Fruit fly (Drosophila melanogaster): ENCODE data around the gene Top1.
A peak's percentile ranks its signal among the peaks of the same experiment; 100 is the strongest.

Gene Top1

DNA sequence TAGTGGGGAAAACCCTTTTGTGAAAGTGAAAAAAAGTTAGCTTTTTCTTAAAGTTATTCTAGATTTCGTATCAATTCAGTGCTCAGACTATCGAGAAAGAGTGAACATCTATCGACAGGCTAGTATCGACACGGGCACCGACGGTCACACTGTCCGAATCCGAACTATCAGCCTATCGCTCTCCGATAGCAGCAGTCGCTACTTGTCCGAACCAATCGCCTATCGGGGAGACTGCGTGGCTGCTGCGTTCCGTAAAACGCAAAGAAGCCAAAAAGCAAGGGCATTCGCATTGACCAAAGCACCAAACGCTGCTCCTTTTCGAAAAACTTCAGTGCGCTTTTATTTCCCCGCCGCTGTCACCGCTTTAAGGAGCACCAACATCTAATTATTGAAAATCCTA, at the start of gene Top1:
Gene Top1, plus strand, starts transcription at position 190 of the 400 bp plus-strand sequence.
- no peak for TF ChIP-seq Sox14 (GFP tag; optimal IDR thresholded peaks at IDR 0.05)
- no peak for TF ChIP-seq topi (GFP tag; optimal IDR thresholded peaks at IDR 0.05)
- TF ChIP-seq Ets96B (tag; optimal IDR thresholded peaks at IDR 0.05): no peak
- no peak for TF ChIP-seq vri (GFP tag; optimal IDR thresholded peaks at IDR 0.05)
- TF ChIP-seq Eip75B (GFP tag; optimal IDR thresholded peaks at IDR 0.05): no peak
- no peak for TF ChIP-seq Eip93F (GFP tag; optimal IDR thresholded peaks at IDR 0.05)
- no peak for TF ChIP-seq CG16779 (tag; optimal IDR thresholded peaks at IDR 0.05)
- TF ChIP-seq CG8632 (GFP tag; optimal IDR thresholded peaks at IDR 0.05): no peak
- TF ChIP-seq CG6163 (GFP tag; IDR thresholded peaks at IDR 0.05): peak; percentile 36; the same call in 1 of the 3 replicates
- TF ChIP-seq CG3919 (GFP tag; optimal IDR thresholded peaks at IDR 0.05): peak; percentile 1
- peak; percentile 61 for TF ChIP-seq Eip78C (GFP tag)
- 0 out of 2 replicates have a peak, but pooled peaks have one; percentile 10 for TF ChIP-seq CG11294 (GFP tag; IDR thresholded peaks at IDR 0.05)
- TF ChIP-seq fd85E (GFP tag; optimal IDR thresholded peaks at IDR 0.05): no peak
- no peak for TF ChIP-seq esn (GFP tag; optimal IDR thresholded peaks at IDR 0.05)
- no peak for TF ChIP-seq Gug (GFP tag; IDR thresholded peaks at IDR 0.05)
- TF ChIP-seq fd59A (GFP tag; optimal IDR thresholded peaks at IDR 0.05): no peak
- TF ChIP-seq CG11762 (GFP tag; optimal IDR thresholded peaks at IDR 0.05; ENCODE audit: insufficient read depth): no peak
- no peak for TF ChIP-seq dac (GFP tag; optimal IDR thresholded peaks at IDR 0.05)
- no peak for TF ChIP-seq Sox15 (GFP tag; optimal IDR thresholded peaks at IDR 0.05)
- TF ChIP-seq acj6 (GFP tag; optimal IDR thresholded peaks at IDR 0.05): no peak
- TF ChIP-seq eg (GFP tag; IDR thresholded peaks at IDR 0.05): peak; percentile 48
- no peak for TF ChIP-seq CG10669 (GFP tag; optimal IDR thresholded peaks at IDR 0.05)
- TF ChIP-seq CG4318 (GFP tag; optimal IDR thresholded peaks at IDR 0.05): no peak
- TF ChIP-seq Lpt (GFP tag; optimal IDR thresholded peaks at IDR 0.05): no peak
- no peak for TF ChIP-seq spab (GFP tag; optimal IDR thresholded peaks at IDR 0.05)
- no peak for TF ChIP-seq pdm3 (GFP tag; optimal IDR thresholded peaks at IDR 0.05)
- TF ChIP-seq CG32006 (GFP tag; optimal IDR thresholded peaks at IDR 0.05): no peak
- TF ChIP-seq CG34406 (GFP tag; optimal IDR thresholded peaks at IDR 0.05): no peak
- no peak for TF ChIP-seq Sox102F (GFP tag; optimal IDR thresholded peaks at IDR 0.05)
- TF ChIP-seq CG10631 (GFP tag; optimal IDR thresholded peaks at IDR 0.05): no peak
- no peak for TF ChIP-seq dsx (GFP tag; optimal IDR thresholded peaks at IDR 0.05; ENCODE audit: poor library complexity, severe bottlenecking)
- TF ChIP-seq CG1621 (tag; optimal IDR thresholded peaks at IDR 0.05): peak; percentile 23
- TF ChIP-seq salr (GFP tag; optimal IDR thresholded peaks at IDR 0.05): no peak
- TF ChIP-seq CG3032 (tag; optimal IDR thresholded peaks at IDR 0.05): peak; percentile 22
- TF ChIP-seq CG8119 (GFP tag; IDR thresholded peaks at IDR 0.05): no peak
- TF ChIP-seq Met (GFP tag; optimal IDR thresholded peaks at IDR 0.05): no peak
- TF ChIP-seq CG11902 (GFP tag; optimal IDR thresholded peaks at IDR 0.05): no peak
- no peak for TF ChIP-seq Hr4 (GFP tag; optimal IDR thresholded peaks at IDR 0.05)
- TF ChIP-seq CG15336 (GFP tag; IDR thresholded peaks at IDR 0.05): no peak
- TF ChIP-seq CG8319 (GFP tag; optimal IDR thresholded peaks at IDR 0.05): no peak
- no peak for TF ChIP-seq Hr39 (GFP tag; optimal IDR thresholded peaks at IDR 0.05)
- TF ChIP-seq CG9139 (GFP tag; optimal IDR thresholded peaks at IDR 0.05): no peak
- TF ChIP-seq svp (GFP tag): no peak
- TF ChIP-seq fkh (GFP tag; optimal IDR thresholded peaks at IDR 0.05): no peak
- no peak for TF ChIP-seq lz (GFP tag; optimal IDR thresholded peaks at IDR 0.05)
- no peak for TF ChIP-seq achi (GFP tag; optimal IDR thresholded peaks at IDR 0.05)
- TF ChIP-seq CG6276 (GFP tag; optimal IDR thresholded peaks at IDR 0.05): peak; percentile 13
- TF ChIP-seq CG31627 (GFP tag; optimal IDR thresholded peaks at IDR 0.05): no peak
- no peak for TF ChIP-seq Ets21C (GFP tag; optimal IDR thresholded peaks at IDR 0.05)
- no peak for TF ChIP-seq Smox (GFP tag; optimal IDR thresholded peaks at IDR 0.05)
- TF ChIP-seq Hr38 (GFP tag; optimal IDR thresholded peaks at IDR 0.05): no peak
- TF ChIP-seq net (GFP tag; optimal IDR thresholded peaks at IDR 0.05): no peak
- no peak for TF ChIP-seq CG7368 (GFP tag; optimal IDR thresholded peaks at IDR 0.05)
- no peak for TF ChIP-seq CG6808 (GFP tag; optimal IDR thresholded peaks at IDR 0.05)

Data from whole organism, prepupa.